Fruit fly (Drosophila melanogaster) whole organism, embryonic: ENCODE results near the gene NELF-B.

Experiments
- Abd-B ChIP-seq: fragments of 200-800 bp; sonication (Bioruptor generic); optimal IDR thresholded peaks from 2 replicates; lab custom pipeline; 2018; ENCODE audit warnings: missing biosample characterization, mild to moderate bottlenecking, missing genetic modification characterization, moderate library complexity
- CG12155 ChIP-seq: fragments of 200-800 bp; sonication (Bioruptor generic); optimal IDR thresholded peaks from 3 replicates; lab custom pipeline; 2016; ENCODE audit warnings: missing biosample characterization, missing genetic modification characterization
- CG13123 ChIP-seq: fragments of 200-800 bp; sonication (Bioruptor generic); optimal IDR thresholded peaks from 2 replicates; lab custom pipeline; 2016; ENCODE audit warnings: missing biosample characterization, missing genetic modification characterization
- CG15011 ChIP-seq: fragments of 200-800 bp; sonication (Bioruptor generic); optimal IDR thresholded peaks from 3 replicates; lab custom pipeline; 2018; ENCODE audit warnings: missing biosample characterization, mild to moderate bottlenecking, missing genetic modification characterization
- CG2199 ChIP-seq: fragments of 200-800 bp; sonication (Bioruptor generic); IDR thresholded peaks from 3 replicates; pipeline ENCODE4 v1.3.6; 2022; ENCODE audit warnings: missing biosample characterization, missing genetic modification characterization
- CG31365 ChIP-seq: fragments of 200-800 bp; sonication (Bioruptor generic); optimal IDR thresholded peaks from 2 replicates; lab custom pipeline; 2018; ENCODE audit warnings: missing biosample characterization, mild to moderate bottlenecking, missing genetic modification characterization
- CG3163 ChIP-seq: fragments of 200-800 bp; sonication (Bioruptor generic); optimal IDR thresholded peaks from 3 replicates; lab custom pipeline; 2016; ENCODE audit warnings: missing biosample characterization, missing genetic modification characterization
- CG32532 ChIP-seq: fragments of 200-800 bp; sonication (Bioruptor generic); IDR thresholded peaks from 2 replicates; pipeline ENCODE4 v1.3.6; 2022; ENCODE audit warnings: missing biosample characterization, missing genetic modification characterization
- CG32772 ChIP-seq: fragments of 200-800 bp; sonication (Bioruptor generic); IDR thresholded peaks from 2 replicates; pipeline ENCODE4 v1.3.6; 2022; ENCODE audit warnings: missing biosample characterization, missing genetic modification characterization
- CG4360 ChIP-seq: fragments of 200-800 bp; sonication (Bioruptor generic); IDR thresholded peaks from 2 replicates; pipeline ENCODE4 v1.3.6; 2022; ENCODE audit warnings: missing biosample characterization, missing genetic modification characterization
- CG5180 ChIP-seq: fragments of 200-800 bp; sonication (Bioruptor generic); optimal IDR thresholded peaks from 3 replicates; lab custom pipeline; 2017; ENCODE audit warnings: missing biosample characterization, missing genetic modification characterization, mild to moderate bottlenecking, moderate library complexity, missing genetic modification reagents
- CG6683 ChIP-seq: fragments of 200-800 bp; sonication (Bioruptor generic); optimal IDR thresholded peaks from 2 replicates; lab custom pipeline; 2017; ENCODE audit warnings: missing biosample characterization, mild to moderate bottlenecking, missing genetic modification characterization, missing genetic modification reagents
- CG7928 ChIP-seq: fragments of 200-800 bp; sonication (Bioruptor generic); optimal IDR thresholded peaks from 2 replicates; lab custom pipeline; 2017; ENCODE audit warnings: missing biosample characterization, mild to moderate bottlenecking, missing genetic modification characterization
- CG7987 ChIP-seq: fragments of 200-800 bp; sonication (Bioruptor generic); optimal IDR thresholded peaks from 2 replicates; lab custom pipeline; 2018; ENCODE audit warnings: missing biosample characterization, mild to moderate bottlenecking, missing genetic modification characterization, moderate library complexity
- CG8388 ChIP-seq: fragments of 200-800 bp; sonication (Bioruptor generic); optimal IDR thresholded peaks from 2 replicates; lab custom pipeline; 2019; ENCODE audit warnings: missing biosample characterization, mild to moderate bottlenecking, missing genetic modification characterization, moderate library complexity
- CG9876 ChIP-seq: fragments of 200-800 bp; sonication (Bioruptor generic); optimal IDR thresholded peaks from 2 replicates; lab custom pipeline; 2016; ENCODE audit warnings: missing biosample characterization, missing genetic modification characterization
- Camta ChIP-seq: fragments of 200-800 bp; sonication (Bioruptor generic); optimal IDR thresholded peaks from 2 replicates; lab custom pipeline; 2016; ENCODE audit warnings: missing biosample characterization, missing genetic modification characterization
- Chrac-16 ChIP-seq: fragments of 200-800 bp; sonication (Bioruptor generic); optimal IDR thresholded peaks from 3 replicates; lab custom pipeline; 2016; ENCODE audit warnings: missing biosample characterization, missing genetic modification characterization
- D19A ChIP-seq: fragments of 200-800 bp; optimal IDR thresholded peaks from 3 replicates; lab custom pipeline; 2019; ENCODE audit warnings: missing biosample characterization, mild to moderate bottlenecking, missing genetic modification characterization, moderate library complexity
- E2f1 ChIP-seq: fragments of 200-800 bp; sonication (Bioruptor generic); IDR thresholded peaks from 2 replicates; pipeline ENCODE4 v1.3.6; 2022; ENCODE audit warnings: missing biosample characterization, missing genetic modification characterization
- Fer1 ChIP-seq: fragments of 200-800 bp; sonication (Bioruptor generic); optimal IDR thresholded peaks from 2 replicates; lab custom pipeline; 2017; ENCODE audit warnings: missing biosample characterization, mild to moderate bottlenecking, missing genetic modification characterization
- HmgD ChIP-seq: fragments of 200-800 bp; sonication (Bioruptor generic); optimal IDR thresholded peaks from 3 replicates; lab custom pipeline; 2016; ENCODE audit warnings: missing biosample characterization, missing genetic modification characterization
- Lhr ChIP-seq: fragments of 200-800 bp; sonication (Bioruptor generic); optimal IDR thresholded peaks from 3 replicates; lab custom pipeline; 2017; ENCODE audit warnings: mild to moderate bottlenecking, missing biosample characterization, missing genetic modification reagents, missing genetic modification characterization
- Lim3 ChIP-seq: fragments of 200-800 bp; sonication (Bioruptor generic); IDR thresholded peaks from 2 replicates; pipeline ENCODE4 v1.3.6; 2022; ENCODE audit warnings: missing biosample characterization, missing genetic modification characterization
- Nf-YC ChIP-seq: fragments of 200-800 bp; optimal IDR thresholded peaks from 3 replicates; lab custom pipeline; 2019; ENCODE audit warnings: missing biosample characterization, mild to moderate bottlenecking, missing genetic modification characterization, moderate library complexity
- Ptx1 ChIP-seq: fragments of 200-800 bp; sonication (Bioruptor generic); IDR thresholded peaks from 2 replicates; pipeline ENCODE4 v1.3.6; 2022; ENCODE audit warnings: missing biosample characterization, missing genetic modification characterization
- Scr ChIP-seq: fragments of 200-800 bp; sonication (Bioruptor generic); IDR thresholded peaks from 2 replicates; pipeline ENCODE4 v1.3.6; 2022; ENCODE audit warnings: missing biosample characterization, missing genetic modification characterization; ENCODE audit not compliant: partially characterized antibody
- Sry-β ChIP-seq: fragments of 200-800 bp; sonication (Bioruptor generic); optimal IDR thresholded peaks from 2 replicates; lab custom pipeline; 2018; ENCODE audit warnings: missing biosample characterization, mild to moderate bottlenecking, missing genetic modification characterization, moderate library complexity
- Tbp ChIP-seq: fragments of >200 bp; optimal IDR thresholded peaks from 2 replicates; lab custom pipeline; 2018; ENCODE audit warnings: missing biosample characterization, missing genetic modification characterization
- Usf ChIP-seq: fragments of 200-800 bp; sonication (Bioruptor generic); optimal IDR thresholded peaks from 2 replicates; lab custom pipeline; 2017; ENCODE audit warnings: missing genotype, missing biosample characterization, missing genetic modification characterization
- br ChIP-seq: fragments of >200 bp; optimal IDR thresholded peaks from 2 replicates; lab custom pipeline; 2017
- caup ChIP-seq: fragments of 200-800 bp; sonication (Bioruptor generic); optimal IDR thresholded peaks from 3 replicates; lab custom pipeline; 2017; ENCODE audit warnings: missing biosample characterization, mild to moderate bottlenecking, missing genetic modification characterization, moderate library complexity; ENCODE audit not compliant: severe bottlenecking
- cg ChIP-seq: fragments of 200-800 bp; sonication (Bioruptor generic); optimal IDR thresholded peaks from 3 replicates; lab custom pipeline; 2019; ENCODE audit warnings: missing biosample characterization, mild to moderate bottlenecking, missing genetic modification characterization, moderate library complexity
- chinmo ChIP-seq: fragments of 200-800 bp; sonication (Bioruptor generic); IDR thresholded peaks from 4 replicates; pipeline ENCODE4 v1.3.6; 2022; ENCODE audit warnings: missing biosample characterization, missing genetic modification characterization; ENCODE audit not compliant: partially characterized antibody
- cwo ChIP-seq: fragments of 200-800 bp; sonication (Bioruptor generic); optimal IDR thresholded peaks from 3 replicates; lab custom pipeline; 2017; ENCODE audit warnings: missing biosample characterization, missing genetic modification characterization, mild to moderate bottlenecking, moderate library complexity, missing genetic modification reagents
- dmrt11E ChIP-seq: fragments of 200-800 bp; sonication (Bioruptor generic); optimal IDR thresholded peaks from 3 replicates; lab custom pipeline; 2018; ENCODE audit warnings: missing biosample characterization, mild to moderate bottlenecking, missing genetic modification characterization, moderate library complexity
- jing ChIP-seq: fragments of 200-800 bp; sonication (Bioruptor generic); optimal IDR thresholded peaks from 2 replicates; lab custom pipeline; 2018; ENCODE audit warnings: missing biosample characterization, mild to moderate bottlenecking, missing genetic modification characterization
- lab ChIP-seq: fragments of 200-800 bp; sonication (Bioruptor generic); optimal IDR thresholded peaks from 3 replicates; lab custom pipeline; 2017; ENCODE audit warnings: missing biosample characterization, missing genetic modification characterization, mild to moderate bottlenecking, moderate library complexity, missing genetic modification reagents
- luna ChIP-seq: fragments of 200-800 bp; sonication (Bioruptor generic); optimal IDR thresholded peaks from 2 replicates; lab custom pipeline; 2016; ENCODE audit warnings: missing biosample characterization, missing genetic modification characterization
- nerfin-1 ChIP-seq: fragments of 200-800 bp; sonication (Bioruptor generic); optimal IDR thresholded peaks from 3 replicates; lab custom pipeline; 2019; ENCODE audit warnings: missing biosample characterization, mild to moderate bottlenecking, missing genetic modification characterization, moderate library complexity
- pita ChIP-seq: fragments of 200-800 bp; sonication (Bioruptor generic); optimal IDR thresholded peaks from 2 replicates; lab custom pipeline; 2017; ENCODE audit warnings: missing biosample characterization, mild to moderate bottlenecking, missing genetic modification characterization
- pros ChIP-seq: fragments of 200-800 bp; sonication (Bioruptor generic); optimal IDR thresholded peaks from 3 replicates; lab custom pipeline; 2019; ENCODE audit warnings: missing biosample characterization, mild to moderate bottlenecking, missing genetic modification characterization, moderate library complexity
- schlank ChIP-seq: fragments of 200-800 bp; sonication (Bioruptor generic); optimal IDR thresholded peaks from 2 replicates; lab custom pipeline; 2018; ENCODE audit warnings: missing biosample characterization, mild to moderate bottlenecking, missing genetic modification characterization
- slbo ChIP-seq: fragments of 200-800 bp; sonication (Bioruptor generic); IDR thresholded peaks from 2 replicates; pipeline ENCODE4 v1.3.6; 2022; ENCODE audit warnings: missing biosample characterization, missing genetic modification characterization
- tin ChIP-seq: fragments of 200-800 bp; sonication (Bioruptor generic); optimal IDR thresholded peaks from 3 replicates; lab custom pipeline; 2016; ENCODE audit warnings: missing biosample characterization, missing genetic modification characterization
- usp ChIP-seq: fragments of >200 bp; optimal IDR thresholded peaks from 2 replicates; lab custom pipeline; 2017; ENCODE audit warnings: missing biosample characterization, missing genetic modification characterization
- wek ChIP-seq: fragments of 200-800 bp; sonication (Bioruptor generic); optimal IDR thresholded peaks from 3 replicates; lab custom pipeline; 2018; ENCODE audit warnings: missing biosample characterization, mild to moderate bottlenecking, missing genetic modification characterization, moderate library complexity
- zen ChIP-seq: fragments of 200-800 bp; sonication (Bioruptor generic); optimal IDR thresholded peaks from 3 replicates; lab custom pipeline; 2018; ENCODE audit warnings: missing biosample characterization, mild to moderate bottlenecking, missing genetic modification characterization, moderate library complexity

The NELF-B gene

dm6 chrX:7698000-7698896 is 29.9 kb downstream of the NELF-B start (continued):
- TF ChIP-seq CG5180 (GFP tag; lab: Kevin White, UChicago), result peak; percentile 88
- peak; percentile 93 for TF ChIP-seq CG15011
- TF ChIP-seq luna (GFP tag; lab: Kevin White, UChicago), result peak; percentile 71
- no peak for TF ChIP-seq br (lab: Kevin White, UChicago)
- peak; percentile 96 for TF ChIP-seq CG32772 (GFP tag; lab: Robert Waterston, UW)
- TF ChIP-seq Usf, result peak; percentile 82
- peak; percentile 78 for TF ChIP-seq CG7987 (GFP tag; lab: Kevin White, UChicago)
- TF ChIP-seq pros (GFP tag; lab: Kevin White, UChicago), result peak; percentile 28
- TF ChIP-seq Lhr (GFP tag; lab: Kevin White, UChicago), result peak; percentile 84
- TF ChIP-seq dmrt11E (tag; lab: Kevin White, UChicago), result peak; percentile 76
- 0 out of 4 replicates have a peak, but pooled peaks have one; percentile 19 for TF ChIP-seq chinmo (GFP tag; lab: Robert Waterston, UW)
- no peak for TF ChIP-seq Scr (GFP tag; lab: Robert Waterston, UW)
- TF ChIP-seq Lim3 (GFP tag; lab: Robert Waterston, UW), result peak; percentile 90
- no peak for TF ChIP-seq usp (GFP tag; lab: Kevin White, UChicago)
- TF ChIP-seq CG4360 (GFP tag; lab: Robert Waterston, UW), result peak; percentile 68
- peak; percentile 79 for TF ChIP-seq CG13123 (GFP tag; lab: Kevin White, UChicago)
- peak; percentile 55 for TF ChIP-seq Sry-β (GFP tag; lab: Kevin White, UChicago)
- TF ChIP-seq cwo (GFP tag; lab: Kevin White, UChicago), result peak; percentile 96
- TF ChIP-seq D19A (tag; lab: Kevin White, UChicago), result peak; percentile 91
- peak; percentile 97 for TF ChIP-seq slbo (GFP tag; lab: Robert Waterston, UW)
- TF ChIP-seq CG31365 (tag; lab: Kevin White, UChicago), result peak; percentile 74
- peak; percentile 88 for TF ChIP-seq jing (GFP tag; lab: Kevin White, UChicago)
- TF ChIP-seq Camta (GFP tag; lab: Kevin White, UChicago), result peak; percentile 87
- TF ChIP-seq tin (GFP tag; lab: Kevin White, UChicago), result peak; percentile 93
- TF ChIP-seq CG12155 (GFP tag; lab: Kevin White, UChicago), result peak; percentile 91
- peak; percentile 87 for TF ChIP-seq schlank
- peak; percentile 97 for TF ChIP-seq Ptx1 (GFP tag; lab: Robert Waterston, UW)
- TF ChIP-seq Nf-YC, result peak; percentile 85
- TF ChIP-seq lab, result peak; percentile 98
- TF ChIP-seq CG7928, result peak; percentile 76
- peak; percentile 85; the same call in 1 of the 3 replicates for TF ChIP-seq CG2199 (GFP tag; lab: Robert Waterston, UW)
- TF ChIP-seq wek (GFP tag; lab: Kevin White, UChicago), result peak; percentile 74
- TF ChIP-seq caup (GFP tag; lab: Kevin White, UChicago), result peak; percentile 95
- TF ChIP-seq E2f1, result peak; percentile 96
- no peak for TF ChIP-seq Tbp
- peak; percentile 33 for TF ChIP-seq cg (GFP tag; lab: Kevin White, UChicago)
- TF ChIP-seq Fer1 (GFP tag; lab: Kevin White, UChicago), result peak; percentile 96
- peak; percentile 89 for TF ChIP-seq CG6683 (GFP tag; lab: Kevin White, UChicago)
- peak; percentile 20 for TF ChIP-seq HmgD (GFP tag; lab: Kevin White, UChicago)
- peak; percentile 95 for TF ChIP-seq CG8388 (GFP tag; lab: Kevin White, UChicago)
- TF ChIP-seq pita (GFP tag; lab: Kevin White, UChicago), result no peak
- TF ChIP-seq Abd-B (GFP tag; lab: Kevin White, UChicago), result peak; percentile 96
- TF ChIP-seq nerfin-1 (tag; lab: Kevin White, UChicago), result peak; percentile 91
- peak; percentile 88 for TF ChIP-seq zen (tag; lab: Kevin White, UChicago)
- peak; percentile 96 for TF ChIP-seq CG32532 (GFP tag; lab: Robert Waterston, UW)
- TF ChIP-seq CG9876 (GFP tag; lab: Kevin White, UChicago), result peak; percentile 66
- peak; percentile 89 for TF ChIP-seq CG3163 (GFP tag; lab: Kevin White, UChicago)
- TF ChIP-seq Chrac-16 (GFP tag; lab: Kevin White, UChicago), result peak; percentile 87
